Fruit fly (Drosophila melanogaster): ENCODE results near the gene CG17261.
A peak's percentile ranks its signal among the peaks of the same experiment; 100 is the strongest.

Gene CG17261

DNA sequence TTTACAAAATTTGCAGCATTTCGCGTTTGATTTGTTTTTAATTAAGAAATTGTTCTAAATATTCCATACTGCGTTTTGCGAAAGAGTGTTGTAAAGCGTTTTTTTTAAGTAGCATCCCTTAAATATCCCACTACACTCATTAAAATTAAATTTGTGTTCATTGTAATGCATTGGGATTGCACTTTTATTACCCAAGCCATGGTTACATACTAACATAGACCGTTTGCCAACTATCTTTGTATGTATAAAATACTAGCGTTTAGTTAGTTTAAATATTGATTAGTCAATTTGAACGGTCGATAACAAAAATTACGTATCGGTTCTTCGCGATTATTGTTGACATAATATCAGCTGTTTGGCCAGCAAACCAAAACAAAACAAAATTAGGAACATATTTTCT is 2.6 kb upstream of the CG17261 start, which contains the start of the genes cnir and CG17221 (continued):
- no peak for TF ChIP-seq CG2129 (GFP tag; IDR thresholded peaks at IDR 0.05; ENCODE audit: partially characterized antibody)
- TF ChIP-seq bsh (GFP tag; optimal IDR thresholded peaks at IDR 0.05): peak in 1 of 2 experiments; percentile 59
- TF ChIP-seq nmo (GFP tag; optimal IDR thresholded peaks at IDR 0.05): peak; percentile 75
- peak; percentile 81 for TF ChIP-seq stwl (tag; optimal IDR thresholded peaks at IDR 0.05)
- peak; percentile 56 for TF ChIP-seq Dref (GFP tag; IDR thresholded peaks at IDR 0.05)
- peak; percentile 74 for TF ChIP-seq HHEX (GFP tag; optimal IDR thresholded peaks at IDR 0.05)
- TF ChIP-seq Scr (GFP tag; IDR thresholded peaks at IDR 0.05; ENCODE audit: partially characterized antibody): peak; percentile 54
- peak; percentile 68 for TF ChIP-seq CG11504 (tag; optimal IDR thresholded peaks at IDR 0.05)
- TF ChIP-seq gsb (GFP tag; IDR thresholded peaks at IDR 0.05): no peak
- no peak for TF ChIP-seq CG7357 (GFP tag; IDR thresholded peaks at IDR 0.05)
- TF ChIP-seq slbo (GFP tag; IDR thresholded peaks at IDR 0.05): peak; percentile 67; the same call in 1 of the 2 replicates
- TF ChIP-seq Hr3 (GFP tag; optimal IDR thresholded peaks at IDR 0.05): peak; percentile 44
- peak; percentile 88 for TF ChIP-seq Meics (GFP tag; optimal IDR thresholded peaks at IDR 0.05)
- no peak for TF ChIP-seq Rx (GFP tag; IDR thresholded peaks at IDR 0.05)
- peak; percentile 46 for TF ChIP-seq Blimp-1 (GFP tag; optimal IDR thresholded peaks at IDR 0.05)
- TF ChIP-seq CG18619 (GFP tag; optimal IDR thresholded peaks at IDR 0.05): peak; percentile 35
- peak; percentile 75 for TF ChIP-seq CG12659 (GFP tag; optimal IDR thresholded peaks at IDR 0.05)
- peak; percentile 72 for TF ChIP-seq CG9817 (tag; optimal IDR thresholded peaks at IDR 0.05)
- no peak for TF ChIP-seq zfh1 (GFP tag; IDR thresholded peaks at IDR 0.05)
- peak; percentile 73 for TF ChIP-seq gem (tag; optimal IDR thresholded peaks at IDR 0.05)
- peak; percentile 55 for TF ChIP-seq CG18262 (tag; optimal IDR thresholded peaks at IDR 0.05)
- TF ChIP-seq CG15269 (tag; optimal IDR thresholded peaks at IDR 0.05): peak; percentile 72
- TF ChIP-seq TFAM (GFP tag; optimal IDR thresholded peaks at IDR 0.05): no peak
- peak; percentile 61 for TF ChIP-seq CG8924 (tag; optimal IDR thresholded peaks at IDR 0.05)
- TF ChIP-seq CG4617 (GFP tag; optimal IDR thresholded peaks at IDR 0.05; ENCODE audit: borderline replicate concordance): peak; percentile 88
- TF ChIP-seq danr (GFP tag; IDR thresholded peaks at IDR 0.05): no peak
- no peak for TF ChIP-seq CG32767 (GFP tag; IDR thresholded peaks at IDR 0.05)
- peak; percentile 48; the same call in 1 of the 3 replicates for TF ChIP-seq CG11695 (GFP tag; IDR thresholded peaks at IDR 0.05)
- TF ChIP-seq Side (GFP tag; optimal IDR thresholded peaks at IDR 0.05): peak; percentile 77
- peak; percentile 60 for TF ChIP-seq CG10654 (GFP tag; optimal IDR thresholded peaks at IDR 0.05)
- TF ChIP-seq dysf (GFP tag; IDR thresholded peaks at IDR 0.05): no peak
- peak; percentile 66 for TF ChIP-seq her (GFP tag; optimal IDR thresholded peaks at IDR 0.05)
- TF ChIP-seq CG17328 (GFP tag; IDR thresholded peaks at IDR 0.05): no peak
- TF ChIP-seq Kr (GFP tag; optimal IDR thresholded peaks at IDR 0.05): no peak
- no peak for TF ChIP-seq CG1529 (GFP tag; optimal IDR thresholded peaks at IDR 0.05)
- TF ChIP-seq crol (GFP tag; IDR thresholded peaks at IDR 0.05): no peak
- TF ChIP-seq Nf-YC (tag; optimal IDR thresholded peaks at IDR 0.05): peak; percentile 54
- peak; percentile 38; the same call in 1 of the 2 replicates for TF ChIP-seq Bgb (GFP tag; IDR thresholded peaks at IDR 0.05; ENCODE audit: partially characterized antibody)
- TF ChIP-seq trh (GFP tag; optimal IDR thresholded peaks at IDR 0.05): no peak
- TF ChIP-seq abd-A (tag; optimal IDR thresholded peaks at IDR 0.05): no peak
- no peak for TF ChIP-seq oc (tag; optimal IDR thresholded peaks at IDR 0.05)
- no peak for TF ChIP-seq tna (GFP tag; IDR thresholded peaks at IDR 0.05; ENCODE audit: partially characterized antibody)
- peak; percentile 58 for TF ChIP-seq Hmr (GFP tag; optimal IDR thresholded peaks at IDR 0.05)
- TF ChIP-seq tx (GFP tag; optimal IDR thresholded peaks at IDR 0.05): peak; percentile 64
- no peak for TF ChIP-seq sima (GFP tag; optimal IDR thresholded peaks at IDR 0.05)
- TF ChIP-seq ken (GFP tag; IDR thresholded peaks at IDR 0.05): no peak
- TF ChIP-seq kni (GFP tag; optimal IDR thresholded peaks at IDR 0.05): peak; percentile 60
- peak; percentile 71 for TF ChIP-seq CG10543 (GFP tag; optimal IDR thresholded peaks at IDR 0.05)
- TF ChIP-seq prd (optimal IDR thresholded peaks at IDR 0.05): no peak
- TF ChIP-seq prd (GFP tag; IDR thresholded peaks at IDR 0.05): peak; percentile 49; the same call in 1 of the 3 replicates
- peak; percentile 17; the same call in 1 of the 2 replicates for TF ChIP-seq CG6272 (GFP tag; IDR thresholded peaks at IDR 0.05)
